Worm (Caenorhabditis elegans) whole organism, L1 larva: ENCODE data around the gene ZK262.8.

ENCODE experiments used
- elt-3 ChIP-seq, 6 experiments: fragments of 150-350 bp in 1 of 6; sonication (generic microtip); optimal IDR thresholded peaks; 2 replicates each; lab custom pipeline; 2017 to 2018; ENCODE audit warnings: missing biosample characterization in 6 of 6, missing genetic modification characterization in 6 of 6, inconsistent platforms in 1 of 6
- fkh-8 ChIP-seq: sonication (generic microtip); optimal IDR thresholded peaks from 2 replicates; lab custom pipeline; 2016; ENCODE audit warnings: mild to moderate bottlenecking, missing genetic modification characterization, missing compliant biosample characterization
- fos-1 ChIP-seq: fragments of 150-350 bp; optimal IDR thresholded peaks from 2 replicates; lab custom pipeline; 2014; ENCODE audit warnings: missing biosample characterization, missing genetic modification characterization
- hpl-2 ChIP-seq: fragments of 150-350 bp; optimal IDR thresholded peaks from 2 replicates; lab custom pipeline; 2014; ENCODE audit warnings: missing biosample characterization, missing genetic modification reagents, missing genetic modification characterization
- lin-35 ChIP-seq, 2 experiments: fragments of 150-350 bp; optimal IDR thresholded peaks; 2 replicates each; lab custom pipeline; 2014; ENCODE audit warnings: missing biosample characterization in 2 of 2, missing genetic modification characterization in 2 of 2, missing genetic modification reagents in 2 of 2
- lsy-2 ChIP-seq, 2 experiments: fragments of 150-350 bp; optimal IDR thresholded peaks; 2 replicates each; lab custom pipeline; 2014; ENCODE audit warnings: missing biosample characterization in 2 of 2, missing genetic modification characterization in 2 of 2
- snu-23 ChIP-seq: sonication (generic microtip); optimal IDR thresholded peaks from 2 replicates; lab custom pipeline; 2016; ENCODE audit warnings: missing genetic modification characterization, missing compliant biosample characterization

ce11 chrV:18468097-18468496 lies 29.9 kb downstream of the ZK262.8 start, which contains the start of gene ZK228.13:
- TF ChIP-seq lsy-2 (tag; optimal IDR thresholded peaks at IDR 0.05; lab: Kevin White, UChicago) = no peak
- TF ChIP-seq snu-23 (GFP tag; lab: Kevin White, UChicago) = no peak
- TF ChIP-seq hpl-2 (GFP tag; lab: Kevin White, UChicago) = no peak
- TF ChIP-seq fos-1 (tag; lab: Kevin White, UChicago) = no peak
- no peak for TF ChIP-seq fkh-8 (tag; lab: Kevin White, UChicago)
- no peak for TF ChIP-seq elt-3 (tag; optimal IDR thresholded peaks at IDR 0.05; lab: Kevin White, UChicago)
- no peak for TF ChIP-seq lin-35 (GFP tag; optimal IDR thresholded peaks at IDR 0.05; lab: Kevin White, UChicago)
